Worm (Caenorhabditis elegans) whole organism, L3 larva: ENCODE results near the gene F59A6.10.

Experiments
- egl-27 ChIP-seq: sonication (generic microtip); optimal IDR thresholded peaks from 4 replicates; lab custom pipeline; 2017; ENCODE audit warnings: missing biosample characterization, missing genetic modification reagents, missing genetic modification characterization
- elt-3 ChIP-seq, 3 experiments: fragments of 150-350 bp in 1 of 3; sonication (generic microtip) in 2 of 3; optimal IDR thresholded peaks; 2 replicates in 2 of 3; 4 replicates in 1 of 3; lab custom pipeline; 2014 to 2017; ENCODE audit warnings: missing biosample characterization in 3 of 3, missing genetic modification characterization in 3 of 3
- fkh-2 ChIP-seq: fragments of 150-350 bp; optimal IDR thresholded peaks from 2 replicates; lab custom pipeline; 2014; ENCODE audit warnings: missing biosample characterization, missing genetic modification reagents, missing genetic modification characterization
- lin-15B ChIP-seq: fragments of 150-350 bp; optimal IDR thresholded peaks from 2 replicates; lab custom pipeline; 2014; ENCODE audit warnings: missing biosample characterization, missing genetic modification characterization
- sea-2 ChIP-seq: fragments of 150-350 bp; sonication (generic microtip); optimal IDR thresholded peaks from 4 replicates; lab custom pipeline; 2014; ENCODE audit warnings: missing biosample characterization, missing genetic modification reagents, missing genetic modification characterization
- unc-62 ChIP-seq: fragments of 150-350 bp; sonication (generic microtip); optimal IDR thresholded peaks from 4 replicates; lab custom pipeline; 2014; ENCODE audit warnings: missing biosample characterization, missing genetic modification reagents, missing genetic modification characterization

- TF ChIP-seq sea-2 (no peak), elt-3 (tag; optimal IDR thresholded peaks at IDR 0.05; lab: Kevin White, UChicago) (no peak), unc-62 (GFP tag; lab: Kevin White, UChicago) (no peak), egl-27 (tag; lab: Kevin White, UChicago) (no peak), lin-15B (tag; lab: Kevin White, UChicago) (no peak), fkh-2 (tag; lab: Kevin White, UChicago) (no peak)
Measured at ce11 chrII:5040631-5041156, 36.9 kb downstream of the F59A6.10 start, which contains the start of gene F33G12.7.
